Fruit fly (Drosophila melanogaster) S2 (cell line): ENCODE results near the gene Thor.

Experiments
- CG8478 ChIP-seq: fragments of >200 bp; optimal IDR thresholded peaks from 2 replicates; lab custom pipeline; 2018
- CTCF ChIP-seq, 2 experiments: fragments of >200 bp; optimal IDR thresholded peaks; 2 replicates each; lab custom pipeline; 2018

dm6 chr2L:3523956-3524355, 45.7 kb downstream of the Thor start, which contains the start of gene Sr-CIV:
- TF ChIP-seq CG8478: no peak
- no peak for TF ChIP-seq CTCF (optimal IDR thresholded peaks at IDR 0.05; lab: Kevin White, UChicago)
